Worm (Caenorhabditis elegans) whole organism, L2 larva: Measurements from ENCODE around the gene R12B2.13.
A peak's percentile ranks its signal among the peaks of the same experiment; 100 is the strongest.

Experiments used
- C34F6.9 ChIP-seq: fragments of 150-350 bp; optimal IDR thresholded peaks from 2 replicates; lab custom pipeline; 2014; ENCODE audit warnings: missing biosample characterization, missing genetic modification characterization
- F13H6.1 ChIP-seq: sonication (generic microtip); optimal IDR thresholded peaks from 2 replicates; lab custom pipeline; 2016; ENCODE audit warnings: missing genetic modification characterization, missing compliant biosample characterization
- R02D3.7 ChIP-seq: fragments of 150-350 bp; optimal IDR thresholded peaks from 2 replicates; lab custom pipeline; 2014; ENCODE audit warnings: missing biosample characterization, missing genetic modification characterization
- Y55F3AM.14 ChIP-seq: fragments of 200-800 bp; sonication (Bioruptor generic); optimal IDR thresholded peaks from 2 replicates; lab custom pipeline; 2018; ENCODE audit warnings: mild to moderate bottlenecking, missing genetic modification characterization, missing compliant biosample characterization
- ZK546.5 ChIP-seq: sonication (generic microtip); optimal IDR thresholded peaks from 2 replicates; lab custom pipeline; 2017; ENCODE audit warnings: missing biosample characterization, missing genetic modification characterization
- alr-1 ChIP-seq: fragments of 150-350 bp; optimal IDR thresholded peaks from 2 replicates; lab custom pipeline; 2014; ENCODE audit warnings: missing biosample characterization, missing genetic modification characterization
- aly-2 ChIP-seq: fragments of 150-350 bp; optimal IDR thresholded peaks from 2 replicates; lab custom pipeline; 2014; ENCODE audit warnings: missing biosample characterization, missing genetic modification characterization
- ama-1 ChIP-seq: fragments of 150-350 bp; optimal IDR thresholded peaks from 2 replicates; lab custom pipeline; 2018; ENCODE audit warnings: inconsistent platforms
- ceh-16 ChIP-seq: fragments of 150-350 bp; optimal IDR thresholded peaks from 2 replicates; lab custom pipeline; 2014; ENCODE audit warnings: missing biosample characterization, missing genetic modification characterization
- ceh-82 ChIP-seq: fragments of 150-350 bp; optimal IDR thresholded peaks from 2 replicates; lab custom pipeline; 2014; ENCODE audit warnings: missing biosample characterization, missing genetic modification characterization
- crh-2 ChIP-seq: sonication (generic microtip); optimal IDR thresholded peaks from 2 replicates; lab custom pipeline; 2017; ENCODE audit warnings: missing biosample characterization, missing genetic modification characterization
- dmd-4 ChIP-seq: sonication (generic microtip); optimal IDR thresholded peaks from 2 replicates; lab custom pipeline; 2017; ENCODE audit warnings: missing biosample characterization, missing genetic modification characterization
- egl-27 ChIP-seq: sonication (generic microtip); optimal IDR thresholded peaks from 3 replicates; lab custom pipeline; 2017; ENCODE audit warnings: missing biosample characterization, missing genetic modification reagents, missing genetic modification characterization
- elt-1 ChIP-seq: fragments of 150-350 bp; optimal IDR thresholded peaks from 2 replicates; lab custom pipeline; 2014; ENCODE audit warnings: missing biosample characterization, missing genetic modification characterization
- elt-3 ChIP-seq: sonication (generic microtip); optimal IDR thresholded peaks from 2 replicates; lab custom pipeline; 2017; ENCODE audit warnings: missing biosample characterization, missing genetic modification characterization
- lin-11 ChIP-seq: fragments of 150-350 bp; sonication (generic microtip); optimal IDR thresholded peaks from 2 replicates; lab custom pipeline; 2014; ENCODE audit warnings: missing biosample characterization, missing genetic modification characterization, inconsistent platforms, mixed read lengths
- lin-13 ChIP-seq: fragments of 150-350 bp; optimal IDR thresholded peaks from 2 replicates; lab custom pipeline; 2014; ENCODE audit warnings: missing biosample characterization, missing genetic modification reagents, missing genetic modification characterization
- lsy-2 ChIP-seq, 2 experiments: fragments of 150-350 bp in 1 of 2; sonication (generic microtip) in 1 of 2; optimal IDR thresholded peaks; 2 replicates each; lab custom pipeline; 2014 to 2017; ENCODE audit warnings: missing biosample characterization in 2 of 2, missing genetic modification characterization in 2 of 2
- mbf-1 ChIP-seq: sonication (generic microtip); optimal IDR thresholded peaks from 2 replicates; lab custom pipeline; 2017; ENCODE audit warnings: missing biosample characterization, missing genetic modification characterization
- nhr-10 ChIP-seq: sonication (generic microtip); optimal IDR thresholded peaks from 2 replicates; lab custom pipeline; 2017; ENCODE audit warnings: missing biosample characterization, missing genetic modification characterization
- nhr-11 ChIP-seq: fragments of 150-350 bp; optimal IDR thresholded peaks from 2 replicates; lab custom pipeline; 2014; ENCODE audit warnings: missing biosample characterization, missing genetic modification characterization
- nhr-12 ChIP-seq: fragments of 150-350 bp; optimal IDR thresholded peaks from 2 replicates; lab custom pipeline; 2014; ENCODE audit warnings: missing biosample characterization, missing genetic modification characterization
- nhr-129 ChIP-seq: fragments of 150-350 bp; optimal IDR thresholded peaks from 2 replicates; lab custom pipeline; 2014; ENCODE audit warnings: missing biosample characterization, missing genetic modification characterization
- nhr-21 ChIP-seq: fragments of 150-350 bp; optimal IDR thresholded peaks from 2 replicates; lab custom pipeline; 2014; ENCODE audit warnings: missing biosample characterization, missing genetic modification characterization
- nhr-23 ChIP-seq: fragments of 150-350 bp; optimal IDR thresholded peaks from 2 replicates; lab custom pipeline; 2014; ENCODE audit warnings: missing biosample characterization, missing genetic modification reagents, missing genetic modification characterization
- nhr-25 ChIP-seq: fragments of 150-350 bp; sonication (generic microtip); optimal IDR thresholded peaks from 3 replicates; lab custom pipeline; 2014; ENCODE audit warnings: missing biosample characterization, missing genetic modification characterization
- nhr-6 ChIP-seq: fragments of 150-350 bp; optimal IDR thresholded peaks from 2 replicates; lab custom pipeline; 2014; ENCODE audit warnings: missing biosample characterization, missing genetic modification characterization
- nhr-77 ChIP-seq: fragments of 150-350 bp; optimal IDR thresholded peaks from 2 replicates; lab custom pipeline; 2014; ENCODE audit warnings: missing biosample characterization, missing genetic modification characterization
- peb-1 ChIP-seq: fragments of 150-350 bp; optimal IDR thresholded peaks from 2 replicates; lab custom pipeline; 2014; ENCODE audit warnings: missing biosample characterization, missing genetic modification characterization
- sma-3 ChIP-seq: sonication (generic microtip); optimal IDR thresholded peaks from 2 replicates; lab custom pipeline; 2016; ENCODE audit warnings: missing genetic modification reagents, missing genetic modification characterization, missing compliant biosample characterization
- snpc-4 ChIP-seq: fragments of 150-350 bp; optimal IDR thresholded peaks from 2 replicates; lab custom pipeline; 2014; ENCODE audit warnings: missing biosample characterization, missing genetic modification characterization
- unc-39 ChIP-seq: fragments of 150-350 bp; optimal IDR thresholded peaks from 2 replicates; lab custom pipeline; 2014; ENCODE audit warnings: missing biosample characterization, missing genetic modification characterization
- unc-55 ChIP-seq: fragments of 150-350 bp; sonication (generic microtip); optimal IDR thresholded peaks from 3 replicates; lab custom pipeline; 2014; ENCODE audit warnings: missing biosample characterization, missing genetic modification reagents, missing genetic modification characterization
- zag-1 ChIP-seq: fragments of 150-350 bp; optimal IDR thresholded peaks from 2 replicates; lab custom pipeline; 2014; ENCODE audit warnings: missing biosample characterization, missing genetic modification characterization
- ztf-1 ChIP-seq: fragments of 200-800 bp; sonication (Bioruptor generic); conservative IDR thresholded peaks from 2 replicates; pipeline ENCODE4 v1.3.6; 2022; ENCODE audit warnings: missing genetic modification characterization, missing compliant biosample characterization
- ztf-11 ChIP-seq: sonication (generic microtip); optimal IDR thresholded peaks from 2 replicates; lab custom pipeline; 2017; ENCODE audit warnings: missing biosample characterization, missing genetic modification characterization
- ztf-4 ChIP-seq: fragments of 150-350 bp; optimal IDR thresholded peaks from 2 replicates; lab custom pipeline; 2014; ENCODE audit warnings: missing biosample characterization, missing genetic modification characterization

The R12B2.13 gene

DNA sequence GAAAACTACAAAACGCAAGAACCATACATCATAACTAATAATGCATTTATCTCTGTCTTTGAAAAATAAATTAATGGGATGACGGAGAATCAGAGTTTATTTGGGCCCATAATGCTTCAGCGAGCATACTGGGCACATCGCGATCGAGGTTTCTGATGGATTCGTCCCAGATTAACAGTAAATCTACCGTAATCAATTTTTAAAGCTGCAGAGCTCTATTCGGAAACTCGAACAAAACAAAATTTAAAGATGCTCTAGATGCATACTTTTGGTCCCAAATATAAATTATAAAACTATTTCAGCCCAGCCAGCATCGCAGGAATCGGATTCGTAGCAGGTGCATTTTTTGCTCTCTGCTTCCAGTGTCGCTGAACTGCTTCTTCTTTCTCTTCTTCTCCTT lies 5.2 kb downstream of the R12B2.13 start:
- no peak for TF ChIP-seq ceh-82
- no peak for TF ChIP-seq peb-1
- TF ChIP-seq snpc-4 (tag; lab: Kevin White, UChicago), result no peak
- no peak for TF ChIP-seq lsy-2 (tag; optimal IDR thresholded peaks at IDR 0.05; lab: Kevin White, UChicago)
- TF ChIP-seq elt-3 (tag; lab: Kevin White, UChicago), result no peak
- TF ChIP-seq nhr-11 (tag; lab: Kevin White, UChicago), result no peak
- TF ChIP-seq mbf-1, result no peak
- TF ChIP-seq Y55F3AM.14 (GFP tag; lab: Kevin White, UChicago), result no peak
- TF ChIP-seq unc-55 (GFP tag; lab: Kevin White, UChicago), result no peak
- no peak for TF ChIP-seq egl-27 (tag; lab: Kevin White, UChicago)
- TF ChIP-seq ztf-4 (tag; lab: Kevin White, UChicago), result no peak
- no peak for TF ChIP-seq sma-3 (GFP tag; lab: Kevin White, UChicago)
- no peak for TF ChIP-seq nhr-21 (tag; lab: Kevin White, UChicago)
- no peak for TF ChIP-seq alr-1 (tag; lab: Kevin White, UChicago)
- TF ChIP-seq ceh-16 (tag; lab: Kevin White, UChicago), result no peak
- TF ChIP-seq dmd-4, result no peak
- no peak for TF ChIP-seq nhr-25 (tag; lab: Kevin White, UChicago)
- no peak for TF ChIP-seq ztf-11 (tag; lab: Kevin White, UChicago)
- TF ChIP-seq ama-1 (lab: Kevin White, UChicago), result no peak

DNA sequence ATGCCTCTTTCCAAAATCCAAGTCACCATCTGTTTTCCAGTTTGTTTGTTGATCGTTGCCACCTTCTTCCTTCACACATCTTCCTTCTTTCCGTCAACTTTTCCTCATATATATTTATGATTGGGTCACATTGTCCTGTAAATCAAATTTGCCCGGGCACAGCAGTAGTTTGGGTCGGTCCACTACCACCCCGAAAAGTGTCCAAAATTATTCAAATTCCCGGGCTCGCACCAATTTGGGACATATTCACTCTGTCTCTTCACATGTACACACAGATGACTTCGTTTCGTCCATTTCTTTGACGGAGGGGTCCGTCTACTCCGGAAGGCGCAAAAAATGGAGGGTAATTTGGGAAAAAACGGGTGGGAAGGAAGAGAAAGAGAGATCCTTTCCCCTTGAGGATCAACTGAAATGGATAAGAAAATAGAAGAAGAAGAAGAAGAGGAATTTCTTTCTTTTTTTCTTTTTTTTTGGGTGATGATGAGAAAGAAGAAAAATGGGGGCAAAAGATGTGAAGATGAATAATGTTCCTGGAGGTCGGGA lies 6.3 kb downstream of the R12B2.13 start:
- peak; percentile 48 for TF ChIP-seq F13H6.1 (tag; lab: Kevin White, UChicago)
- TF ChIP-seq zag-1, result peak; percentile 3
- peak; percentile 15 for TF ChIP-seq C34F6.9
- no peak for TF ChIP-seq alr-1 (tag; lab: Kevin White, UChicago)

DNA sequence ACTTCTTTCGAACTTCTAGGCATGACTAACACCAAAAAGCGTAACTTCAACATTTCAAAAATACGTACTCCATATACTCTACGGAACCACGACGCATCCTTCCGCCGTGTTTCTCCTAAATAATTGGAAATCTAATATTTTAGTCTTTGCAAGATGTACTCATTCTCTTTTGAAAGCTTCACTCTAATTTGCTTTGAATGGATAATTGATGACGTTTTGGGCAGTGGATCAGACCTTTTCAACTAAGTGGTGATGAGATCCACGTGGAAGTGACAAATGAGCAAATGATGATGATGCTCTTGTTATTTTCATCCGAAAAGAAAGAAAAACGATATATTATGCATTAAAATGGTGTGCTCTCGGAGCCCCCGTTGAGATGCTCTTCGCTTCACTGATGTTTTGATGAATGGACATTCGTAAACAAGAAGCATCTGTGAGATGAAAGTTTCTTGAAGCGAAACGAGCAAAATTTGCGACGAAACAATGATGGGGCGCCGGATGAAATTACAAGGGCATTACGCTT lies 8.8 kb downstream of the R12B2.13 start:
- TF ChIP-seq nhr-77 (tag; lab: Kevin White, UChicago) (no peak), nhr-6 (tag; lab: Kevin White, UChicago) (no peak), ztf-1 (GFP tag; lab: Robert Waterston, UW) (no peak), nhr-23 (tag; lab: Kevin White, UChicago) (no peak), ceh-82 (no peak), C34F6.9 (no peak), crh-2 (tag; lab: Kevin White, UChicago) (peak; percentile 4), F13H6.1 (tag; lab: Kevin White, UChicago) (no peak), sma-3 (GFP tag; lab: Kevin White, UChicago) (no peak), peb-1 (no peak), unc-55 (GFP tag; lab: Kevin White, UChicago) (peak; percentile 3), ceh-16 (tag; lab: Kevin White, UChicago) (no peak), lin-13 (GFP tag; lab: Kevin White, UChicago) (no peak), alr-1 (tag; lab: Kevin White, UChicago) (no peak), zag-1 (peak; percentile 18), nhr-12 (tag; lab: Kevin White, UChicago) (no peak)

DNA sequence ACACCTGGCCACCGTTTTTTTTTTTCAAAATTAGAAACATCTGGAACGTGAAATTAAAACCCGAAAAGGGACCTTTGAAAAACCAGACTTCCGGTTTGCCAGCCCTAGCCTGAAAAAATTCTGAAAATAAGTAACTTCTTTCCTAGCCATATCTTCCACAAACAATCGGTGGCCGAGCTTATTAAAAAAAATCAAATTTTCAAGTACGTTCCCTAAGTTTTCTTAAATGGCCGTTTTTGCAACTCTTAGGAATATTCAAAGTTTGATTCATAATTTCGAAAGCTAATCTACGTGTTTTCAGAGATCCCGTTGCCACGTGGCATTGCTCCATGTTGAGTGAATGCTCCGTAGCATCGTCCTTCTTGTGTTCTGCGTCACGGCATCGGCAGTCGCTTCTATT lies 9.7 kb downstream of the R12B2.13 start, which contains the start of gene R12B2.8:
Gene R12B2.8 (plus strand): TSS at position 301 of the 400 bp plus-strand sequence.
- TF ChIP-seq lin-13 (GFP tag; lab: Kevin White, UChicago) (no peak), lin-11 (no peak), ceh-16 (tag; lab: Kevin White, UChicago) (no peak), F13H6.1 (tag; lab: Kevin White, UChicago) (no peak), ceh-82 (no peak), nhr-10 (tag; lab: Kevin White, UChicago) (no peak), unc-39 (tag; lab: Kevin White, UChicago) (no peak)

DNA sequence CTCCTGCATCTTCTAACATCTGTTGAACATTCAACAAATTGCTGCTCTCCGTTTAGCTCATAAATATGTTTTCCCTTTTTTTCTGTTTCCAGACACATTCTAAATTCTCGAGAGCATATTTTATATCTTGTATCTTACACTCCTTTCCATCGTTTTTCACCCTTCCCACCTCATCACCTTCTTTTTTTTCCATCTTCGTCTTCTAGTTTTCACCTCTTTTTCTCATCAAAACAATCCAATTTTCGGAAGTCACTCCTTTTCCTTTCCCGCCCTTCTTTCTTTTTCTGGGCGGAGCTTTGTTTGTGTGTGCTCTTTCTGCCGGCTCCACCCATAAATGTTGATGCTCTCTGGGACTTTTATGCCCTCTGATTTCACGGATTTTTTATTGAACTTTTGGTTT lies 10.5 kb downstream of the R12B2.13 start:
- TF ChIP-seq elt-1 (tag; lab: Kevin White, UChicago) (no peak), nhr-10 (tag; lab: Kevin White, UChicago) (no peak), ztf-1 (GFP tag; lab: Robert Waterston, UW) (no peak), ZK546.5 (tag; lab: Kevin White, UChicago) (no peak), nhr-77 (tag; lab: Kevin White, UChicago) (no peak), R02D3.7 (tag; lab: Kevin White, UChicago) (no peak), nhr-11 (tag; lab: Kevin White, UChicago) (no peak), aly-2 (tag; lab: Kevin White, UChicago) (no peak), lin-11 (no peak), Y55F3AM.14 (GFP tag; lab: Kevin White, UChicago) (no peak), ceh-82 (no peak), unc-55 (GFP tag; lab: Kevin White, UChicago) (no peak), snpc-4 (tag; lab: Kevin White, UChicago) (no peak), nhr-129 (tag; lab: Kevin White, UChicago) (no peak)
